Worm (Caenorhabditis elegans): ENCODE measurements around the gene T13F2.2.
"Not testable (repeated sequence)": the region's sequence is repeated elsewhere in the genome, so short reads cannot be mapped to it uniquely, and the experiment has no call there.

DNA sequence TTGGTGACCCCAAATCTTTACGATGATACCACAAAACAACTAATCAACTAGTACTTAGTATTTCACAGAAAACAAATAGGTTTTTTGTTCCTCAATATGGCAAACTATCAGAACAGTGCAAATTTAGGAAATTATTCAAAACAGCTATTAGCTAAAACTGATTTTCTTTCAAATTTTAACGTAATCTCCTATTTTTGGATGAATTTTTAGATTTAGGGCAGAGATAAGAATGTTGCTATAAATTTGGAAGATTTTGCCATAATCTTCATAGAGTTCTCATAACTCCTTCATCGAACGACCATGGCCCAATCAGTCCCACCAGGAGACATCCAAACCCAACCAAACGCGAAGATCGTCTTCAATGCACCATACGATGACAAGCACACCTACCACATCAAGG lies 40.2 kb upstream of the T13F2.2 start, which contains the start of gene msp-10:
- TF ChIP-seq him-1, W03F9.2 (tag; optimal IDR thresholded peaks at IDR 0.05): not testable (repeated sequence)
